Fruit fly (Drosophila melanogaster): ENCODE measurements around the gene Stip1.

The Stip1 gene

DNA sequence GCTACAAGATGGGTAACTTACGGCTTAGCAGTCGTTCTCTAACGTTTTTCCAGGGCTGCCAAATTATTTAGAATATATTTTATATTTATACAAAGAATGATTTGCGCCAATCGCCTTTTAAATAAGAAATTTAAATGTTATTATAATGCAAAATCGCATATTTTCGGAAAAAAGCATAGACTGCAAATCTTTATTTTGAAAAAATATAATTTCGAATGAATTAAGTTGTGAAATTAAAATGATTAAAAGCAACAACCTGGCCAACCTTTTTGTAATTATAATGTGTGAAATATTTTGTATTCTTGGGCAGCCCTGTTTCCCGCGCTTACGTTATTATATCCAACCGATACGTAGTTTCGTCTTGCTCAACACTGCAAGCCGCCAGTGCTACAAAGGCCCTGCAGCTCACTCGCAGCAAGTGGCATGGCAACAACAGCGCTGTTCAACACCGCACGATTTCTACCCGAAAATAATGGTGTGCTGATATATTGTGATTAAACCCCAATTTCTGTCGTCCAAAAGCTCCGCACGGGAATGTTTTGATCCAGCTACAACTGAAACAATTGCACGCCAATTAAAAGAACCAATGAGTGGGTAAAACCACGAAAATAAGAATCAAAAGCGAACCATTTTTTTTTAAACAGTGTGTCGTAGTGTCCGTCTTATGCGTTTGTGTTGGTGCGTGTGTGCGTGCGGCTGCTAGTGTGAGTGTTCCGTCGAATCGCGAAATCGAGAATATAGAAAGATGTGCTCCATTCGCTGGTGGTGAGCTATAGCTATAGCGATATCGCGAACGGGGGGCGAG is 2.8 kb downstream of the Stip1 start, which contains the start of gene Pi3K21B:
Gene Pi3K21B, plus strand, starts transcription at position 401 of the 805 bp plus-strand sequence.
- TF ChIP-seq CG17806 (tag; optimal IDR thresholded peaks at IDR 0.05), result peak; percentile 75
- TF ChIP-seq CG15710 (tag; optimal IDR thresholded peaks at IDR 0.05), result peak; percentile 90
- TF ChIP-seq CG14655 (GFP tag; optimal IDR thresholded peaks at IDR 0.05), result no peak
- TF ChIP-seq CG34367 (tag; optimal IDR thresholded peaks at IDR 0.05), result peak; percentile 80
- TF ChIP-seq Pif1B (GFP tag; optimal IDR thresholded peaks at IDR 0.05), result peak; percentile 53
- peak; percentile 83 for TF ChIP-seq Pif1A (GFP tag; optimal IDR thresholded peaks at IDR 0.05)
- no peak for TF ChIP-seq CG13204 (GFP tag; optimal IDR thresholded peaks at IDR 0.05)
- TF ChIP-seq fd96Ca (GFP tag; IDR thresholded peaks at IDR 0.05), result peak; percentile 54; the same call in 1 of the 3 replicates
- TF ChIP-seq CG8301 (tag; optimal IDR thresholded peaks at IDR 0.05), result peak; percentile 71
- TF ChIP-seq gl (tag; optimal IDR thresholded peaks at IDR 0.05), result no peak
- peak; percentile 73 for TF ChIP-seq Ets98B (GFP tag; IDR thresholded peaks at IDR 0.05)
- TF ChIP-seq CG32121 (GFP tag; IDR thresholded peaks at IDR 0.05), result peak; percentile 67; the same call in 1 of the 2 replicates
- TF ChIP-seq CG8159 (tag; optimal IDR thresholded peaks at IDR 0.05), result peak; percentile 87
- TF ChIP-seq CG12605 (GFP tag; IDR thresholded peaks at IDR 0.05), result peak; percentile 63
- TF ChIP-seq CG9948 (tag; optimal IDR thresholded peaks at IDR 0.05), result peak; percentile 83
- TF ChIP-seq D1 (tag; optimal IDR thresholded peaks at IDR 0.05), result no peak
- peak; percentile 85 for TF ChIP-seq CG4496 (GFP tag; IDR thresholded peaks at IDR 0.05)
- peak; percentile 48; the same call in 1 of the 2 replicates for TF ChIP-seq rn (GFP tag; IDR thresholded peaks at IDR 0.05)
- TF ChIP-seq CG10348 (GFP tag; IDR thresholded peaks at IDR 0.05), result peak; percentile 79
- TF ChIP-seq Snoo (tag; optimal IDR thresholded peaks at IDR 0.05), result peak; percentile 89
- TF ChIP-seq EcR (GFP tag; optimal IDR thresholded peaks at IDR 0.05), result no peak

DNA sequence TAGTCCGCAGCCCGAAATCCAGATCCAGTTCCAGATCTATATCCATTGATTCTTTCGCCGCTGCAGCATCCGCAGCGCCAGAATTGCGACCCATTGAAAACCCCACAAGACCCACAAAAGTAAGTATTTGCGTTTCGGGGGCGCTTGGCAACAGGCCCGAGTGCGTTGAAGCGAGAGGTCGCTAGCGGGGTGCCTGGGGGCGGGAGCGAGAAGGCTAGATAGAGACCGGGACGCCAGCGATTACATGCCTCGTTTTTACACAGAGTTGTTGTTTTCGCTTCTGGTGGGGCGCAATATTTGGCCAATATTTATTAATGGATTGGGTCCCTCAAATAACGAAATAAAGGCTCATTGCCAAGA is 3.3 kb downstream of the Stip1 start:
- no peak for TF ChIP-seq Snoo (tag; optimal IDR thresholded peaks at IDR 0.05)
- TF ChIP-seq EcR (GFP tag; optimal IDR thresholded peaks at IDR 0.05), result no peak
- TF ChIP-seq rn (GFP tag; IDR thresholded peaks at IDR 0.05), result no peak
- TF ChIP-seq gl (tag; optimal IDR thresholded peaks at IDR 0.05), result no peak
- no peak for TF ChIP-seq CG8159 (tag; optimal IDR thresholded peaks at IDR 0.05)
- no peak for TF ChIP-seq CG12605 (GFP tag; IDR thresholded peaks at IDR 0.05)
- peak; percentile 22; the same call in 1 of the 2 replicates for TF ChIP-seq Ets98B (GFP tag; IDR thresholded peaks at IDR 0.05)
- TF ChIP-seq fd96Ca (GFP tag; IDR thresholded peaks at IDR 0.05), result peak; percentile 16; the same call in 1 of the 3 replicates
- no peak for TF ChIP-seq CG10348 (GFP tag; IDR thresholded peaks at IDR 0.05)
- no peak for TF ChIP-seq CG14655 (GFP tag; optimal IDR thresholded peaks at IDR 0.05)
- TF ChIP-seq CG4496 (GFP tag; IDR thresholded peaks at IDR 0.05), result no peak
- peak; percentile 79 for TF ChIP-seq CG13204 (GFP tag; optimal IDR thresholded peaks at IDR 0.05)
- no peak for TF ChIP-seq Pif1B (GFP tag; optimal IDR thresholded peaks at IDR 0.05)
- TF ChIP-seq CG34367 (tag; optimal IDR thresholded peaks at IDR 0.05), result no peak
- no peak for TF ChIP-seq CG15710 (tag; optimal IDR thresholded peaks at IDR 0.05)
- no peak for TF ChIP-seq CG17806 (tag; optimal IDR thresholded peaks at IDR 0.05)
- TF ChIP-seq CG9948 (tag; optimal IDR thresholded peaks at IDR 0.05), result no peak
- no peak for TF ChIP-seq Pif1A (GFP tag; optimal IDR thresholded peaks at IDR 0.05)
- no peak for TF ChIP-seq D1 (tag; optimal IDR thresholded peaks at IDR 0.05)
- peak; percentile 62; the same call in 1 of the 2 replicates for TF ChIP-seq CG32121 (GFP tag; IDR thresholded peaks at IDR 0.05)
- TF ChIP-seq CG8301 (tag; optimal IDR thresholded peaks at IDR 0.05), result no peak

DNA sequence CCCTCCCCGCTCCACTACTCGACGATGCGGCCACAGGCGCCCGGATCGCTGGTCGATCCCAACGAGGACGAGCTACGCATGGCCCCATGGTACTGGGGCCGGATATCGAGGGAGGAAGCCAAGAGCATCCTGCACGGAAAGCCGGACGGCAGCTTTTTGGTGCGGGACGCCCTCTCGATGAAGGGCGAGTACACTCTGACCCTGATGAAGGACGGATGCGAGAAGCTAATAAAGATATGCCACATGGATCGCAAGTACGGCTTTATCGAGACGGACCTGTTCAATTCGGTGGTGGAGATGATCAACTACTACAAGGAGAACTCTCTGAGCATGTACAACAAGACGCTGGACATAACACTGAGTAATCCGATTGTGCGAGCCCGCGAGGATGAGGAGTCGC is 4.1 kb downstream of the Stip1 start:
- TF ChIP-seq CG9948 (tag; optimal IDR thresholded peaks at IDR 0.05), result no peak
- no peak for TF ChIP-seq Pif1B (GFP tag; optimal IDR thresholded peaks at IDR 0.05)

dm6 chr2L:300006-300405 is 5.1 kb downstream of the Stip1 start:
- TF ChIP-seq CG4496 (GFP tag; IDR thresholded peaks at IDR 0.05) (no peak), Snoo (tag; optimal IDR thresholded peaks at IDR 0.05) (no peak), CG34367 (tag; optimal IDR thresholded peaks at IDR 0.05) (no peak), CG15710 (tag; optimal IDR thresholded peaks at IDR 0.05) (no peak), CG12605 (GFP tag; IDR thresholded peaks at IDR 0.05) (no peak), CG9948 (tag; optimal IDR thresholded peaks at IDR 0.05) (no peak), gl (tag; optimal IDR thresholded peaks at IDR 0.05) (no peak), Pif1A (GFP tag; optimal IDR thresholded peaks at IDR 0.05) (no peak), Pif1B (GFP tag; optimal IDR thresholded peaks at IDR 0.05) (no peak), rn (GFP tag; IDR thresholded peaks at IDR 0.05) (no peak), CG8301 (tag; optimal IDR thresholded peaks at IDR 0.05) (no peak), D1 (tag; optimal IDR thresholded peaks at IDR 0.05) (no peak)

dm6 chr2L:300877-301706 is 6.2 kb downstream of the Stip1 start:
- TF ChIP-seq fd96Ca (GFP tag; IDR thresholded peaks at IDR 0.05), result no peak
- no peak for TF ChIP-seq Ets98B (GFP tag; IDR thresholded peaks at IDR 0.05)
- no peak for TF ChIP-seq CG14655 (GFP tag; optimal IDR thresholded peaks at IDR 0.05)

Data from whole organism, pupa.